Worm (Caenorhabditis elegans): ENCODE data around the gene F36H12.10.
"Not testable (repeated sequence)": the region's sequence is repeated elsewhere in the genome, so short reads cannot be mapped to it uniquely, and the experiment has no call there.

DNA sequence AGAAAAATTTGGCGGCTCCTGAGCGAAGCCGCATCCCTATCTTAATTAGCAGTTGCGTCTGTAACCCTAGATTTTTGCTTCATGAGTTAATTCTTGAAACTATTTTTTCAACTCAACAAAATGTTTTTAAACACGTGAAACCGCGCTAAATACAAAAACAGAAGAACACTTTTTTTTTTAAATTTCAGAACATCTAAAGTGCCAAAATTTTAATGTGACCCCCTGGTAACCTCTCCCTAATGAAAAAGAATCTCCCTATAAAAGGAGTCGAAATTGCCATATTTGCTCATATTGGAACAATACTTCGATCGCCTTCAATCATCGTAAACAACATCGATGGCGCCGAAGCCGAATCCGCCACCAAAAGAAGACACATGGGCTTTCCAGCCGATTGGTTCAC lies 36.1 kb downstream of the F36H12.10 start, which contains the start of gene nsph-4.2:
- TF ChIP-seq lin-35 (GFP tag; optimal IDR thresholded peaks at IDR 0.05); vab-15 (tag; optimal IDR thresholded peaks at IDR 0.05); fkh-10 (GFP tag; optimal IDR thresholded peaks at IDR 0.05); C04F5.9 (tag; optimal IDR thresholded peaks at IDR 0.05): not testable (repeated sequence)
